Fruit fly (Drosophila melanogaster): ENCODE results near the gene dpr11.

- TF ChIP-seq fd96Ca (GFP tag; IDR thresholded peaks at IDR 0.05) (no peak), gl (tag; optimal IDR thresholded peaks at IDR 0.05) (no peak), CG12605 (GFP tag; IDR thresholded peaks at IDR 0.05) (no peak), Snoo (tag; optimal IDR thresholded peaks at IDR 0.05) (no peak), CG10348 (GFP tag; IDR thresholded peaks at IDR 0.05) (no peak), CG32121 (GFP tag; IDR thresholded peaks at IDR 0.05) (no peak), CG13204 (GFP tag; optimal IDR thresholded peaks at IDR 0.05) (no peak), CG15710 (tag; optimal IDR thresholded peaks at IDR 0.05) (no peak), CG14655 (GFP tag; optimal IDR thresholded peaks at IDR 0.05) (no peak), rn (GFP tag; IDR thresholded peaks at IDR 0.05) (no peak), EcR (GFP tag; optimal IDR thresholded peaks at IDR 0.05) (no peak), CG8301 (tag; optimal IDR thresholded peaks at IDR 0.05) (no peak)
Measured at dm6 chr3R:6629851-6630250, 36.7 kb upstream of the dpr11 start, which contains the start of gene sunz.

Data from whole organism, pupa.